Fruit fly (Drosophila melanogaster) whole organism, embryonic: Measurements from ENCODE around the gene CG31910.

Experiments
- Bgb ChIP-seq: fragments of 200-800 bp; sonication (Bioruptor generic); IDR thresholded peaks from 2 replicates; pipeline ENCODE4 v1.3.6; 2022; ENCODE audit warnings: missing biosample characterization, missing genetic modification characterization; ENCODE audit not compliant: partially characterized antibody
- CG10543 ChIP-seq: fragments of 200-800 bp; sonication (Bioruptor generic); optimal IDR thresholded peaks from 3 replicates; lab custom pipeline; 2017; ENCODE audit warnings: missing biosample characterization, mild to moderate bottlenecking, missing genetic modification characterization, moderate library complexity
- CG12155 ChIP-seq: fragments of 200-800 bp; sonication (Bioruptor generic); optimal IDR thresholded peaks from 3 replicates; lab custom pipeline; 2016; ENCODE audit warnings: missing biosample characterization, missing genetic modification characterization
- CG15011 ChIP-seq: fragments of 200-800 bp; sonication (Bioruptor generic); optimal IDR thresholded peaks from 3 replicates; lab custom pipeline; 2018; ENCODE audit warnings: missing biosample characterization, mild to moderate bottlenecking, missing genetic modification characterization
- CG15073 ChIP-seq: fragments of 200-800 bp; sonication (Bioruptor generic); optimal IDR thresholded peaks from 2 replicates; lab custom pipeline; 2016; ENCODE audit warnings: missing biosample characterization, missing genetic modification characterization
- CG1529 ChIP-seq: fragments of 200-800 bp; sonication (Bioruptor generic); optimal IDR thresholded peaks from 3 replicates; lab custom pipeline; 2018; ENCODE audit warnings: missing biosample characterization, missing genetic modification characterization
- CG16813 ChIP-seq: fragments of 200-800 bp; sonication (Bioruptor generic); IDR thresholded peaks from 3 replicates; pipeline ENCODE4 v1.3.6; 2022; ENCODE audit warnings: missing biosample characterization, missing genetic modification characterization; ENCODE audit not compliant: partially characterized antibody
- CG17385 ChIP-seq: fragments of 200-800 bp; sonication (Bioruptor generic); optimal IDR thresholded peaks from 3 replicates; lab custom pipeline; 2018; ENCODE audit warnings: missing biosample characterization, mild to moderate bottlenecking, missing genetic modification characterization
- CG32772 ChIP-seq: fragments of 200-800 bp; sonication (Bioruptor generic); IDR thresholded peaks from 2 replicates; pipeline ENCODE4 v1.3.6; 2022; ENCODE audit warnings: missing biosample characterization, missing genetic modification characterization
- CG4424 ChIP-seq: fragments of 200-800 bp; sonication (Bioruptor generic); optimal IDR thresholded peaks from 3 replicates; lab custom pipeline; 2016; ENCODE audit warnings: missing biosample characterization, missing genetic modification characterization
- CG5953 ChIP-seq: fragments of 200-800 bp; sonication (Bioruptor generic); IDR thresholded peaks from 2 replicates; pipeline ENCODE4 v1.3.6; 2022; ENCODE audit warnings: missing biosample characterization, missing genetic modification characterization
- CG7271 ChIP-seq: fragments of 200-800 bp; sonication (Bioruptor generic); optimal IDR thresholded peaks from 2 replicates; lab custom pipeline; 2018; ENCODE audit warnings: missing biosample characterization, mild to moderate bottlenecking, missing genetic modification characterization, moderate library complexity
- CG8765 ChIP-seq: fragments of 200-800 bp; sonication (Bioruptor generic); IDR thresholded peaks from 2 replicates; pipeline ENCODE4 v1.3.6; 2022; ENCODE audit warnings: missing biosample characterization, missing genetic modification characterization
- D19A ChIP-seq: fragments of 200-800 bp; optimal IDR thresholded peaks from 3 replicates; lab custom pipeline; 2019; ENCODE audit warnings: missing biosample characterization, mild to moderate bottlenecking, missing genetic modification characterization, moderate library complexity
- Dip2 ChIP-seq: fragments of 200-800 bp; sonication (Bioruptor generic); IDR thresholded peaks from 2 replicates; pipeline ENCODE4 v1.3.6; 2022; ENCODE audit warnings: missing biosample characterization, missing genetic modification characterization
- Dref ChIP-seq: fragments of 200-800 bp; sonication (Bioruptor generic); IDR thresholded peaks from 2 replicates; pipeline ENCODE4 v1.3.6; 2022; ENCODE audit warnings: missing biosample characterization, missing genetic modification characterization
- E2f2 ChIP-seq: fragments of 200-800 bp; sonication (Bioruptor generic); IDR thresholded peaks from 2 replicates; pipeline ENCODE4 v1.3.6; 2022; ENCODE audit warnings: missing biosample characterization, missing genetic modification characterization
- Eip74EF ChIP-seq, 2 experiments: fragments of 200-800 bp in 1 of 2; fragments of >200 bp in 1 of 2; sonication (Bioruptor generic) in 1 of 2; optimal IDR thresholded peaks; 2 replicates each; lab custom pipeline; 2017 to 2019; ENCODE audit warnings: missing biosample characterization in 2 of 2, missing genetic modification characterization in 2 of 2, mild to moderate bottlenecking in 1 of 2, moderate library complexity in 1 of 2
- H2.0 ChIP-seq: fragments of 200-800 bp; sonication (Bioruptor generic); IDR thresholded peaks from 2 replicates; pipeline ENCODE4 v1.3.6; 2022; ENCODE audit warnings: missing biosample characterization, missing genetic modification characterization
- HHEX ChIP-seq: fragments of 200-800 bp; sonication (Bioruptor generic); optimal IDR thresholded peaks from 3 replicates; lab custom pipeline; 2017; ENCODE audit warnings: missing biosample characterization, mild to moderate bottlenecking, missing genetic modification characterization, missing genetic modification reagents
- HLH54F ChIP-seq: fragments of 200-800 bp; sonication (Bioruptor generic); optimal IDR thresholded peaks from 3 replicates; lab custom pipeline; 2016; ENCODE audit warnings: missing biosample characterization, missing genetic modification characterization
- HmgD ChIP-seq: fragments of 200-800 bp; sonication (Bioruptor generic); optimal IDR thresholded peaks from 3 replicates; lab custom pipeline; 2016; ENCODE audit warnings: missing biosample characterization, missing genetic modification characterization
- Hmx ChIP-seq: fragments of 200-800 bp; sonication (Bioruptor generic); optimal IDR thresholded peaks from 2 replicates; lab custom pipeline; 2016; ENCODE audit warnings: missing biosample characterization, missing genetic modification characterization
- Hr78 ChIP-seq, 2 experiments: fragments of 200-800 bp in 1 of 2; fragments of >200 bp in 1 of 2; sonication (Bioruptor generic) in 1 of 2; optimal IDR thresholded peaks; 2 replicates each; lab custom pipeline; 2017 to 2019; ENCODE audit warnings: missing biosample characterization in 2 of 2, missing genetic modification characterization in 2 of 2, mild to moderate bottlenecking in 1 of 2, moderate library complexity in 1 of 2
- Oaz ChIP-seq: fragments of 200-800 bp; sonication (Bioruptor generic); IDR thresholded peaks from 2 replicates; pipeline ENCODE4 v1.3.6; 2022; ENCODE audit warnings: missing biosample characterization, missing genetic modification characterization
- Sin3A ChIP-seq: fragments of >200 bp; optimal IDR thresholded peaks from 2 replicates; lab custom pipeline; 2018
- Sox100B ChIP-seq: fragments of 200-800 bp; sonication (Bioruptor generic); optimal IDR thresholded peaks from 3 replicates; lab custom pipeline; 2018; ENCODE audit warnings: missing biosample characterization, mild to moderate bottlenecking, missing genetic modification characterization
- Tbp ChIP-seq: fragments of >200 bp; optimal IDR thresholded peaks from 2 replicates; lab custom pipeline; 2018; ENCODE audit warnings: missing biosample characterization, missing genetic modification characterization
- br ChIP-seq: fragments of >200 bp; optimal IDR thresholded peaks from 2 replicates; lab custom pipeline; 2017
- caup ChIP-seq: fragments of 200-800 bp; sonication (Bioruptor generic); optimal IDR thresholded peaks from 3 replicates; lab custom pipeline; 2017; ENCODE audit warnings: missing biosample characterization, mild to moderate bottlenecking, missing genetic modification characterization, moderate library complexity; ENCODE audit not compliant: severe bottlenecking
- chinmo ChIP-seq: fragments of 200-800 bp; sonication (Bioruptor generic); IDR thresholded peaks from 4 replicates; pipeline ENCODE4 v1.3.6; 2022; ENCODE audit warnings: missing biosample characterization, missing genetic modification characterization; ENCODE audit not compliant: partially characterized antibody
- chm ChIP-seq: fragments of 200-800 bp; sonication (Bioruptor generic); IDR thresholded peaks from 2 replicates; pipeline ENCODE4 v1.3.6; 2022; ENCODE audit warnings: missing biosample characterization, missing genetic modification characterization
- ems ChIP-seq: fragments of 200-800 bp; sonication (Bioruptor generic); optimal IDR thresholded peaks from 3 replicates; lab custom pipeline; 2016; ENCODE audit warnings: missing biosample characterization, missing genetic modification characterization
- en ChIP-seq: fragments of 200-800 bp; sonication (Bioruptor generic); optimal IDR thresholded peaks from 2 replicates; lab custom pipeline; 2016; ENCODE audit warnings: missing biosample characterization, missing genetic modification characterization
- grau ChIP-seq: fragments of 200-800 bp; optimal IDR thresholded peaks from 3 replicates; lab custom pipeline; 2019; ENCODE audit warnings: missing biosample characterization, mild to moderate bottlenecking, missing genetic modification characterization, moderate library complexity
- jumu ChIP-seq: fragments of 200-800 bp; sonication (Bioruptor generic); optimal IDR thresholded peaks from 3 replicates; lab custom pipeline; 2016; ENCODE audit warnings: missing biosample characterization, missing genetic modification characterization
- lbe ChIP-seq: fragments of 200-800 bp; sonication (Bioruptor generic); optimal IDR thresholded peaks from 2 replicates; lab custom pipeline; 2016; ENCODE audit warnings: missing biosample characterization, mild to moderate bottlenecking, missing genetic modification characterization
- maf-S ChIP-seq: fragments of 200-800 bp; sonication (Bioruptor generic); optimal IDR thresholded peaks from 2 replicates; lab custom pipeline; 2016; ENCODE audit warnings: missing biosample characterization, missing genetic modification characterization
- mirr ChIP-seq: fragments of 200-800 bp; sonication (Bioruptor generic); optimal IDR thresholded peaks from 3 replicates; lab custom pipeline; 2018; ENCODE audit warnings: missing biosample characterization, mild to moderate bottlenecking, missing genetic modification characterization
- ro ChIP-seq: fragments of 200-800 bp; sonication (Bioruptor generic); IDR thresholded peaks from 2 replicates; pipeline ENCODE4 v1.3.6; 2022; ENCODE audit warnings: missing biosample characterization, missing genetic modification characterization
- seq ChIP-seq: fragments of 200-800 bp; sonication (Bioruptor generic); IDR thresholded peaks from 2 replicates; pipeline ENCODE4 v1.3.6; 2022; ENCODE audit warnings: missing biosample characterization, missing genetic modification characterization
- sob ChIP-seq: fragments of 200-800 bp; sonication (Bioruptor generic); IDR thresholded peaks from 2 replicates; pipeline ENCODE4 v1.3.6; 2022; ENCODE audit warnings: missing biosample characterization, missing genetic modification characterization
- sr ChIP-seq: fragments of 200-800 bp; sonication (Bioruptor generic); IDR thresholded peaks from 3 replicates; pipeline ENCODE4 v1.3.6; 2022; ENCODE audit warnings: missing biosample characterization, missing genetic modification characterization
- tio ChIP-seq: fragments of 200-800 bp; sonication (Bioruptor generic); optimal IDR thresholded peaks from 2 replicates; lab custom pipeline; 2017; ENCODE audit warnings: missing biosample characterization, missing genetic modification characterization, inconsistent platforms
- unc-4 ChIP-seq: fragments of 200-800 bp; sonication (Bioruptor generic); IDR thresholded peaks from 2 replicates; pipeline ENCODE4 v1.3.6; 2022; ENCODE audit warnings: missing biosample characterization, missing genetic modification characterization; ENCODE audit not compliant: partially characterized antibody
- unpg ChIP-seq: fragments of 200-800 bp; sonication (Bioruptor generic); optimal IDR thresholded peaks from 3 replicates; lab custom pipeline; 2018; ENCODE audit warnings: missing biosample characterization, mild to moderate bottlenecking, missing genetic modification characterization, moderate library complexity
- wor ChIP-seq: fragments of 200-800 bp; sonication (Bioruptor generic); IDR thresholded peaks from 2 replicates; pipeline ENCODE4 v1.3.6; 2022; ENCODE audit warnings: missing biosample characterization, missing genetic modification characterization
- zf30C ChIP-seq: fragments of 200-800 bp; sonication (Bioruptor generic); optimal IDR thresholded peaks from 3 replicates; lab custom pipeline; 2018; ENCODE audit warnings: missing biosample characterization, mild to moderate bottlenecking, missing genetic modification characterization

CG31910 gene

DNA sequence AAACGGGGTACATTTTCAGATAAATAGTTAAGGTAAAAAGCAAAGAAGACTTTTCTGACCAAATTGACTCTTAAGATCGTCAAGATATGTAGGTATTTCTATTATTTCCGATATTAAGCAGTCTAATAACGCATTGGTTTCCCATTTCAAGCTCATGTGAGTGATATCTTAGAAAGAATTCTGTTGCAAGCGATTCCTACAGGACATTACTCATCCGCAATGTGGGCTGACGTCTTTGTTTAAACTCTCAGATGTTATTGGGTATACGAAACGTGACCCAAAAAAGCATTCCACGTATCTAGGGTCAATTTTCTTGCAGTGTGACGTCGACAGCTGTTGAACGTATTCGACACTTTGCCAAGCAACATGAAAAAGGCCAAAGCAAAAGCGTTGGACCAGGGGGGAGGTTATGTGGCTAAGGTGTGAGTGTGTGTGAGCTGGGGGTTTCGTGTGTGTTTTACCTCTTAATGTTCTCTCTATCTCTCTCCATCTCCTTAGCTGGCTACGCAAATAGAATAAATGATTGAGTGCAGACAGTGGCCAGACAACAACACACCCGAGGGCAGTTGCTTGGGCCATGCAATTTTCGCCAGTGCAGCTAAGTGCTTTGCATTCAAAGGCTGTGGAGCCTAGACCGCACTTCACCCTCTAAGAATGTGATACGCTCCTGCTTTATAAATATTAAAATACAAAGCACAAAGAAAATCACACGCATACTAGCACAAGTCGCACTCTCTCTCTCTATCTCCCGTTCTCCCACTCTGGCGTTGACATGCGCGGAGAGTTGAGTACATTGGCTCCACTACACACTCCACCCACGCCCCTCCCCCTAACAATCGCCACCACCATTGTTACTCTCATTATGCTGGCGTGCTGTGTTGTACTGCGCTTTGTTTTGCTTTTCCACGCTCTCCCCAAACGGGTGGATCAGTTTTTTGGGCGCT, 41.9 kb upstream of the CG31910 start (continued):
- peak; percentile 96 for TF ChIP-seq en (GFP tag; lab: Kevin White, UChicago)
- TF ChIP-seq CG15073 (GFP tag; lab: Kevin White, UChicago): peak; percentile 61
- TF ChIP-seq maf-S: peak; percentile 95
- TF ChIP-seq mirr (GFP tag; lab: Kevin White, UChicago): peak; percentile 68
- peak; percentile 34; the same call in 1 of the 2 replicates for TF ChIP-seq CG8765 (GFP tag; lab: Robert Waterston, UW)
- peak; percentile 76 for TF ChIP-seq Bgb
- TF ChIP-seq HLH54F (GFP tag; lab: Kevin White, UChicago): peak; percentile 98
- peak; percentile 86 for TF ChIP-seq CG32772
- peak; percentile 91 for TF ChIP-seq CG12155 (GFP tag; lab: Kevin White, UChicago)
- TF ChIP-seq CG5953 (GFP tag; lab: Robert Waterston, UW): peak; percentile 70
- TF ChIP-seq chinmo (GFP tag; lab: Robert Waterston, UW): peak; percentile 94
- peak; percentile 91 for TF ChIP-seq D19A (tag; lab: Kevin White, UChicago)
- peak in 1 of 2 experiments; percentile 96 for TF ChIP-seq Hr78 (GFP tag; optimal IDR thresholded peaks at IDR 0.05; lab: Kevin White, UChicago)
- peak; percentile 98 for TF ChIP-seq tio
- peak; percentile 96 for TF ChIP-seq grau (tag; lab: Kevin White, UChicago)
- peak; percentile 94 for TF ChIP-seq ems (GFP tag; lab: Kevin White, UChicago)
- TF ChIP-seq zf30C (GFP tag; lab: Kevin White, UChicago): peak; percentile 89
- TF ChIP-seq Eip74EF (GFP tag; optimal IDR thresholded peaks at IDR 0.05; lab: Kevin White, UChicago): peak in 1 of 2 experiments; percentile 96
- TF ChIP-seq CG7271 (tag; lab: Kevin White, UChicago): peak; percentile 62
- TF ChIP-seq seq: peak; percentile 89
- peak; percentile 95 for TF ChIP-seq CG4424 (GFP tag; lab: Kevin White, UChicago)
- TF ChIP-seq CG15011 (GFP tag; lab: Kevin White, UChicago): peak; percentile 96
- TF ChIP-seq unpg: peak; percentile 88
- TF ChIP-seq jumu (GFP tag; lab: Kevin White, UChicago): peak; percentile 97
- peak; percentile 86 for TF ChIP-seq wor (GFP tag; lab: Robert Waterston, UW)
- TF ChIP-seq br (lab: Kevin White, UChicago): no peak
- peak; percentile 35; the same call in 2 of the 3 replicates for TF ChIP-seq sr (GFP tag; lab: Robert Waterston, UW)
- TF ChIP-seq CG10543 (GFP tag; lab: Kevin White, UChicago): peak; percentile 97
- peak; percentile 63 for TF ChIP-seq E2f2
- no peak for TF ChIP-seq Sin3A (lab: Kevin White, UChicago)
- peak; percentile 94 for TF ChIP-seq CG1529 (GFP tag; lab: Kevin White, UChicago)
- no peak for TF ChIP-seq Dref (GFP tag; lab: Robert Waterston, UW)
- peak; percentile 82 for TF ChIP-seq lbe (GFP tag; lab: Kevin White, UChicago)
- TF ChIP-seq Hmx (GFP tag; lab: Kevin White, UChicago): peak; percentile 93
- TF ChIP-seq caup (GFP tag; lab: Kevin White, UChicago): peak; percentile 91
- peak; percentile 98 for TF ChIP-seq Sox100B (GFP tag; lab: Kevin White, UChicago)
- peak; percentile 40; the same call in 1 of the 2 replicates for TF ChIP-seq chm (GFP tag; lab: Robert Waterston, UW)
- TF ChIP-seq Tbp (GFP tag; lab: Kevin White, UChicago): no peak
- TF ChIP-seq CG17385 (GFP tag; lab: Kevin White, UChicago): peak; percentile 91
- peak; percentile 56 for TF ChIP-seq unc-4 (GFP tag; lab: Robert Waterston, UW)
- TF ChIP-seq Dip2 (GFP tag; lab: Robert Waterston, UW): peak; percentile 55; the same call in 1 of the 2 replicates
- peak; percentile 91 for TF ChIP-seq HmgD (GFP tag; lab: Kevin White, UChicago)
- TF ChIP-seq H2.0 (GFP tag; lab: Robert Waterston, UW): peak; percentile 78
- peak; percentile 78; the same call in 1 of the 2 replicates for TF ChIP-seq ro (GFP tag; lab: Robert Waterston, UW)
- peak; percentile 94 for TF ChIP-seq HHEX (GFP tag; lab: Kevin White, UChicago)
- peak; percentile 77 for TF ChIP-seq sob
- TF ChIP-seq CG16813 (GFP tag; lab: Robert Waterston, UW): peak; percentile 63
- TF ChIP-seq Oaz (GFP tag; lab: Robert Waterston, UW): peak; percentile 76
